Worm (Caenorhabditis elegans) whole organism, L4 larva: Measurements from ENCODE around the gene clhm-1.
A peak's percentile ranks its signal among the peaks of the same experiment; 100 is the strongest.

Source experiments
- F10B5.3 ChIP-seq: sonication (generic microtip); optimal IDR thresholded peaks from 2 replicates; lab custom pipeline; 2016; ENCODE audit warnings: mild to moderate bottlenecking, missing genetic modification characterization, missing compliant biosample characterization
- F49E8.2 ChIP-seq: sonication (generic microtip); optimal IDR thresholded peaks from 2 replicates; lab custom pipeline; 2016; ENCODE audit warnings: missing compliant biosample characterization, mild to moderate bottlenecking, missing genetic modification characterization, borderline replicate concordance
- R02D3.7 ChIP-seq: fragments of 150-350 bp; sonication (generic microtip); optimal IDR thresholded peaks from 3 replicates; lab custom pipeline; 2014; ENCODE audit warnings: missing biosample characterization, missing genetic modification characterization
- T20F7.1 ChIP-seq: fragments of 200-800 bp; sonication (Bioruptor generic); optimal IDR thresholded peaks from 2 replicates; lab custom pipeline; 2018; ENCODE audit warnings: mild to moderate bottlenecking, missing genetic modification characterization, missing compliant biosample characterization
- T26A8.4 ChIP-seq: fragments of 200-800 bp; sonication (Bioruptor generic); IDR thresholded peaks from 2 replicates; pipeline ENCODE4 v1.3.6; 2022; ENCODE audit warnings: missing genetic modification characterization, missing compliant biosample characterization
- Y48G9A.11 ChIP-seq: fragments of 200-800 bp; sonication (Bioruptor generic); IDR thresholded peaks from 2 replicates; pipeline ENCODE4 v1.3.6; 2022; ENCODE audit warnings: missing genetic modification reagents, missing genetic modification characterization, missing compliant biosample characterization
- aha-1 ChIP-seq: fragments of 150-350 bp; peaks from one replicate; lab custom pipeline; 2014; ENCODE audit warnings: missing biosample characterization, missing genetic modification characterization
- ama-1 ChIP-seq: fragments of 150-350 bp; optimal IDR thresholded peaks from 2 replicates; lab custom pipeline; 2014; ENCODE audit warnings: inconsistent platforms, mixed read lengths
- arid-1 ChIP-seq: fragments of 200-800 bp; sonication (Bioruptor generic); conservative IDR thresholded peaks from 2 replicates; pipeline ENCODE4 v1.3.6; 2022; ENCODE audit warnings: missing genetic modification reagents, missing genetic modification characterization, missing compliant biosample characterization
- ceh-20 ChIP-seq: fragments of 200-800 bp; sonication (Bioruptor generic); IDR thresholded peaks from 2 replicates; pipeline ENCODE4 v1.3.6; 2022; ENCODE audit warnings: missing genetic modification reagents, missing genetic modification characterization, missing compliant biosample characterization
- ceh-28 ChIP-seq: fragments of 150-350 bp; optimal IDR thresholded peaks from 2 replicates; lab custom pipeline; 2014; ENCODE audit warnings: missing biosample characterization, missing genetic modification reagents, missing genetic modification characterization
- ceh-44 ChIP-seq: fragments of 200-800 bp; sonication (Bioruptor generic); IDR thresholded peaks from 2 replicates; pipeline ENCODE4 v1.3.6; 2022; ENCODE audit warnings: missing genetic modification reagents, missing genetic modification characterization, missing compliant biosample characterization
- ceh-62 ChIP-seq: sonication (generic microtip); optimal IDR thresholded peaks from 2 replicates; lab custom pipeline; 2017; ENCODE audit warnings: missing biosample characterization, missing genetic modification characterization
- cey-2 ChIP-seq: sonication (generic microtip); optimal IDR thresholded peaks from 3 replicates; lab custom pipeline; 2017; ENCODE audit warnings: missing genetic modification characterization, mild to moderate bottlenecking, missing compliant biosample characterization, antibody characterized with exemption, borderline replicate concordance; ENCODE audit not compliant: insufficient read depth
- daf-12 ChIP-seq: fragments of 150-350 bp; optimal IDR thresholded peaks from 2 replicates; lab custom pipeline; 2014; ENCODE audit warnings: missing biosample characterization, missing genetic modification reagents, missing genetic modification characterization
- daf-19 ChIP-seq: fragments of 200-800 bp; sonication (Bioruptor generic); conservative IDR thresholded peaks from 2 replicates; pipeline ENCODE4 v1.3.6; 2022; ENCODE audit warnings: missing genetic modification characterization, missing compliant biosample characterization
- dmd-6 ChIP-seq: fragments of 200-800 bp; sonication (Bioruptor generic); IDR thresholded peaks from 2 replicates; pipeline ENCODE4 v1.3.6; 2022; ENCODE audit warnings: missing genetic modification reagents, missing genetic modification characterization, missing compliant biosample characterization
- dve-1 ChIP-seq: sonication (generic microtip); optimal IDR thresholded peaks from 2 replicates; lab custom pipeline; 2017; ENCODE audit warnings: antibody characterized with exemption, mild to moderate bottlenecking, missing genetic modification characterization, missing compliant biosample characterization; ENCODE audit not compliant: insufficient read depth
- fkh-10 ChIP-seq: fragments of 150-350 bp; optimal IDR thresholded peaks from 2 replicates; lab custom pipeline; 2014; ENCODE audit warnings: missing biosample characterization, missing genetic modification reagents, missing genetic modification characterization
- gei-8 ChIP-seq: fragments of 200-800 bp; sonication (Bioruptor generic); optimal IDR thresholded peaks from 2 replicates; lab custom pipeline; 2018; ENCODE audit warnings: mild to moderate bottlenecking, missing genetic modification characterization, missing compliant biosample characterization
- hlh-11 ChIP-seq: fragments of 200-800 bp; sonication (Bioruptor generic); optimal IDR thresholded peaks from 2 replicates; lab custom pipeline; 2018; ENCODE audit warnings: mild to moderate bottlenecking, missing genetic modification characterization, missing compliant biosample characterization
- hmg-1.1 ChIP-seq: fragments of 200-800 bp; sonication (Bioruptor generic); IDR thresholded peaks from 2 replicates; pipeline ENCODE4 v1.3.6; 2022; ENCODE audit warnings: missing genetic modification reagents, missing genetic modification characterization, missing compliant biosample characterization
- lin-29 ChIP-seq: fragments of 200-800 bp; sonication (Bioruptor generic); IDR thresholded peaks from 2 replicates; pipeline ENCODE4 v1.3.6; 2022; ENCODE audit warnings: missing genetic modification reagents, missing genetic modification characterization, missing compliant biosample characterization
- lir-3 ChIP-seq: sonication (generic microtip); optimal IDR thresholded peaks from 2 replicates; lab custom pipeline; 2016; ENCODE audit warnings: mild to moderate bottlenecking, missing genetic modification characterization, missing compliant biosample characterization
- lsy-2 ChIP-seq, 2 experiments: fragments of 150-350 bp in 1 of 2; sonication (generic microtip) in 1 of 2; optimal IDR thresholded peaks; 2 replicates each; lab custom pipeline; 2014 to 2017; ENCODE audit warnings: missing biosample characterization in 2 of 2, missing genetic modification characterization in 2 of 2
- mdl-1 ChIP-seq, 2 experiments: fragments of 150-350 bp in 1 of 2; sonication (generic microtip) in 1 of 2; optimal IDR thresholded peaks; 2 replicates each; lab custom pipeline; 2014 to 2017; ENCODE audit warnings: missing biosample characterization in 2 of 2, missing genetic modification characterization in 2 of 2
- mdt-29 ChIP-seq: fragments of 200-800 bp; sonication (Bioruptor generic); IDR thresholded peaks from 2 replicates; pipeline ENCODE4 v1.3.6; 2022; ENCODE audit warnings: missing genetic modification reagents, missing genetic modification characterization, missing compliant biosample characterization
- mep-1 ChIP-seq: fragments of 150-350 bp; sonication (generic microtip); optimal IDR thresholded peaks from 3 replicates; lab custom pipeline; 2014; ENCODE audit warnings: missing biosample characterization, missing genetic modification characterization
- mxl-2 ChIP-seq: fragments of 200-800 bp; sonication (Bioruptor generic); conservative IDR thresholded peaks from 2 replicates; pipeline ENCODE4 v1.3.6; 2022; ENCODE audit warnings: missing genetic modification reagents, missing genetic modification characterization, missing compliant biosample characterization
- mxl-3 ChIP-seq: fragments of 200-800 bp; sonication (Bioruptor generic); optimal IDR thresholded peaks from 2 replicates; lab custom pipeline; 2018; ENCODE audit warnings: mild to moderate bottlenecking, missing genetic modification characterization, missing compliant biosample characterization
- nhr-10 ChIP-seq: fragments of 150-350 bp; optimal IDR thresholded peaks from 2 replicates; lab custom pipeline; 2014; ENCODE audit warnings: missing biosample characterization, missing genetic modification characterization
- nhr-111 ChIP-seq: fragments of 200-800 bp; sonication (Bioruptor generic); optimal IDR thresholded peaks from 2 replicates; lab custom pipeline; 2018; ENCODE audit warnings: mild to moderate bottlenecking, missing genetic modification characterization, missing compliant biosample characterization
- nhr-25 ChIP-seq: sonication (generic microtip); optimal IDR thresholded peaks from 2 replicates; lab custom pipeline; 2017; ENCODE audit warnings: missing genetic modification characterization, mild to moderate bottlenecking, missing compliant biosample characterization, antibody characterized with exemption, moderate library complexity, borderline replicate concordance; ENCODE audit not compliant: insufficient read depth
- nhr-28 ChIP-seq: fragments of 150-350 bp; optimal IDR thresholded peaks from 2 replicates; lab custom pipeline; 2014; ENCODE audit warnings: missing biosample characterization, missing genetic modification characterization
- nhr-48 ChIP-seq: sonication (generic microtip); optimal IDR thresholded peaks from 2 replicates; lab custom pipeline; 2016; ENCODE audit warnings: mild to moderate bottlenecking, missing genetic modification characterization, missing compliant biosample characterization
- nhr-6 ChIP-seq: fragments of 150-350 bp; optimal IDR thresholded peaks from 2 replicates; lab custom pipeline; 2014; ENCODE audit warnings: missing biosample characterization, missing genetic modification characterization
- nhr-77 ChIP-seq: fragments of 150-350 bp; optimal IDR thresholded peaks from 2 replicates; lab custom pipeline; 2014; ENCODE audit warnings: missing biosample characterization, missing genetic modification characterization
- php-3 ChIP-seq: fragments of 200-800 bp; sonication (Bioruptor generic); IDR thresholded peaks from 2 replicates; pipeline ENCODE4 v1.3.6; 2022; ENCODE audit warnings: missing genetic modification reagents, missing genetic modification characterization, missing compliant biosample characterization
- pqm-1 ChIP-seq: sonication (generic microtip); optimal IDR thresholded peaks from 2 replicates; lab custom pipeline; 2017; ENCODE audit warnings: missing biosample characterization, missing genetic modification characterization
- rbr-2 ChIP-seq: sonication (generic microtip); optimal IDR thresholded peaks from 2 replicates; lab custom pipeline; 2016; ENCODE audit warnings: missing genotype, missing genetic modification characterization, missing compliant biosample characterization
- sdz-12 ChIP-seq: fragments of 200-800 bp; sonication (Bioruptor generic); optimal IDR thresholded peaks from 2 replicates; lab custom pipeline; 2018; ENCODE audit warnings: mild to moderate bottlenecking, missing genetic modification characterization, missing compliant biosample characterization
- set-16 ChIP-seq: fragments of 200-800 bp; sonication (Bioruptor generic); IDR thresholded peaks from 2 replicates; pipeline ENCODE4 v1.3.6; 2022; ENCODE audit warnings: missing genetic modification reagents, missing genetic modification characterization, missing compliant biosample characterization
- skn-1 ChIP-seq: fragments of 150-350 bp; optimal IDR thresholded peaks from 2 replicates; lab custom pipeline; 2014; ENCODE audit warnings: missing biosample characterization, missing genetic modification characterization
- spr-1 ChIP-seq: sonication (generic microtip); optimal IDR thresholded peaks from 2 replicates; lab custom pipeline; 2016; ENCODE audit warnings: mild to moderate bottlenecking, missing genetic modification characterization, missing compliant biosample characterization
- spr-3 ChIP-seq: fragments of 200-800 bp; sonication (Bioruptor generic); optimal IDR thresholded peaks from 2 replicates; lab custom pipeline; 2018; ENCODE audit warnings: mild to moderate bottlenecking, missing genetic modification characterization, missing compliant biosample characterization
- unc-62 ChIP-seq, 3 experiments: fragments of 150-350 bp in 1 of 3; sonication (generic microtip); optimal IDR thresholded peaks in 2 of 3; peaks in 1 of 3; 1 replicate in 1 of 3; 2 replicates in 2 of 3; lab custom pipeline; 2014 to 2017; ENCODE audit warnings: missing biosample characterization in 3 of 3, missing genetic modification characterization in 3 of 3, missing genetic modification reagents in 3 of 3, missing genotype in 1 of 3
- vab-7 ChIP-seq: fragments of 200-800 bp; sonication (Bioruptor generic); IDR thresholded peaks from 2 replicates; pipeline ENCODE4 v1.3.6; 2022; ENCODE audit warnings: missing genetic modification reagents, missing genetic modification characterization, missing compliant biosample characterization
- zag-1 ChIP-seq: fragments of 150-350 bp; optimal IDR thresholded peaks from 2 replicates; lab custom pipeline; 2014; ENCODE audit warnings: missing biosample characterization, missing genetic modification characterization
- zfp-3 ChIP-seq: fragments of 200-800 bp; sonication (Bioruptor generic); conservative IDR thresholded peaks from 2 replicates; pipeline ENCODE4 v1.3.6; 2022; ENCODE audit warnings: missing genetic modification reagents, missing genetic modification characterization, missing compliant biosample characterization
- zip-2 ChIP-seq: fragments of 150-350 bp; optimal IDR thresholded peaks from 2 replicates; lab custom pipeline; 2014; ENCODE audit warnings: missing biosample characterization, missing genetic modification characterization
- ztf-7 ChIP-seq: fragments of 150-350 bp; optimal IDR thresholded peaks from 2 replicates; lab custom pipeline; 2014; ENCODE audit warnings: missing biosample characterization, missing genetic modification characterization

clhm-1 gene

DNA sequence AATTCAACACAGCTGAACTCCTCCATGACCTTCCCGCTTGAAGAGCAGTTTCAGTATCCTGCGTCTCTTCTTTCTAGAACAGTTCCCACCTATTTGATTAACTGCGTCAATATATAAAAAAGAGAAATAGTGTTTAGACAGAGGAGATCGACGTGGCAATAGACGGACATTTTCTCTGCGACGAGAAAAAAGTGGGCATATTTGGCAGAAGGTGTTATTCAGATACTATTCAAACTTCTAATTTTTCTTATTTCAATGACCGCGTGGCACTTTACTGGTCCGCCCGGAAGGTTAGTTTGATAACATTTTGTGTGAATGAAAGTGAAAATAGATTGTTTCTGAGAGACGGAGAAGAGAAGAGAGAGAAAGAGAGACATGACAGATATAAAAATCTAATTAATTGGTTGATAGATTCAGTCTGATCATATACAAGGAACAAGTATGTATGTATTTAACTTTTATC is 22.9 kb downstream of the clhm-1 start, which contains the start of gene tbc-6 (continued):
- TF ChIP-seq nhr-77 (tag; lab: Kevin White, UChicago), result peak; percentile 4
- TF ChIP-seq zag-1, result no peak
- TF ChIP-seq lin-29 (GFP tag; lab: Robert Waterston, UW), result no peak
- no peak for TF ChIP-seq ceh-62
- TF ChIP-seq set-16 (GFP tag; lab: Robert Waterston, UW), result no peak
- no peak for TF ChIP-seq Y48G9A.11 (GFP tag; lab: Robert Waterston, UW)
- TF ChIP-seq lsy-2 (tag; optimal IDR thresholded peaks at IDR 0.05; lab: Kevin White, UChicago), result peak; percentile 55 to 56
- TF ChIP-seq nhr-25, result no peak
- no peak for TF ChIP-seq F49E8.2 (tag; lab: Kevin White, UChicago)
- no peak for TF ChIP-seq gei-8 (GFP tag; lab: Kevin White, UChicago)
- TF ChIP-seq lir-3 (tag; lab: Kevin White, UChicago), result no peak
- TF ChIP-seq ceh-20 (GFP tag; lab: Robert Waterston, UW), result 0 out of 2 replicates have a peak, but pooled peaks have one; percentile 44
- no peak for TF ChIP-seq vab-7 (GFP tag; lab: Robert Waterston, UW)
- TF ChIP-seq fkh-10 (GFP tag; lab: Kevin White, UChicago), result no peak
- no peak for TF ChIP-seq zip-2 (tag; lab: Kevin White, UChicago)
- no peak for TF ChIP-seq zfp-3
- TF ChIP-seq ama-1 (lab: Kevin White, UChicago), result peak; percentile 36
- TF ChIP-seq php-3 (GFP tag; lab: Robert Waterston, UW), result no peak
- TF ChIP-seq skn-1 (tag; lab: Kevin White, UChicago), result no peak
- TF ChIP-seq R02D3.7 (tag; lab: Kevin White, UChicago), result no peak
- no peak for TF ChIP-seq T26A8.4 (GFP tag; lab: Robert Waterston, UW)
- peak in 1 of 2 experiments; percentile 84 for TF ChIP-seq unc-62 (GFP tag; optimal IDR thresholded peaks at IDR 0.05 in 1 of 2; lab: Kevin White, UChicago)
- TF ChIP-seq unc-62 (tag; optimal IDR thresholded peaks at IDR 0.05; lab: Kevin White, UChicago), result no peak
- no peak for TF ChIP-seq sdz-12 (GFP tag; lab: Kevin White, UChicago)
- peak; percentile 26 for TF ChIP-seq nhr-6 (tag; lab: Kevin White, UChicago)
- no peak for TF ChIP-seq ceh-28
- TF ChIP-seq T20F7.1 (GFP tag; lab: Kevin White, UChicago), result peak; percentile 13
- peak; percentile 30 for TF ChIP-seq nhr-48 (tag; lab: Kevin White, UChicago)
- TF ChIP-seq arid-1, result no peak
- peak; percentile 74 for TF ChIP-seq aha-1
- peak; percentile 86 for TF ChIP-seq nhr-28 (tag; lab: Kevin White, UChicago)
- peak; percentile 89 for TF ChIP-seq nhr-10 (tag; lab: Kevin White, UChicago)
- no peak for TF ChIP-seq F10B5.3 (tag; lab: Kevin White, UChicago)
- peak; percentile 53 for TF ChIP-seq mep-1 (tag; lab: Kevin White, UChicago)
- TF ChIP-seq dve-1 (tag; lab: Kevin White, UChicago), result peak; percentile 54
- no peak for TF ChIP-seq ceh-44 (GFP tag; lab: Robert Waterston, UW)
- peak; percentile 65 to 78 for TF ChIP-seq mdl-1 (tag; optimal IDR thresholded peaks at IDR 0.05; lab: Kevin White, UChicago)
- TF ChIP-seq ztf-7, result no peak
- no peak for TF ChIP-seq spr-1 (tag; lab: Kevin White, UChicago)
- TF ChIP-seq spr-3 (GFP tag; lab: Kevin White, UChicago), result no peak
- no peak for TF ChIP-seq mdt-29 (GFP tag; lab: Robert Waterston, UW)
- TF ChIP-seq cey-2 (tag; lab: Kevin White, UChicago), result peak; percentile 59
- peak; percentile 23 for TF ChIP-seq rbr-2
- 0 out of 2 replicates have a peak, but pooled peaks have one; percentile 24 for TF ChIP-seq hmg-1.1 (GFP tag; lab: Robert Waterston, UW)
- TF ChIP-seq mxl-2 (GFP tag; lab: Robert Waterston, UW), result no peak
- no peak for TF ChIP-seq daf-12 (tag; lab: Kevin White, UChicago)
- TF ChIP-seq mxl-3 (GFP tag; lab: Kevin White, UChicago), result peak; percentile 71
- TF ChIP-seq nhr-111, result no peak
- no peak for TF ChIP-seq pqm-1 (tag; lab: Kevin White, UChicago)
- peak; percentile 58; the same call in 1 of the 2 replicates for TF ChIP-seq dmd-6 (GFP tag; lab: Robert Waterston, UW)
- TF ChIP-seq daf-19 (GFP tag; lab: Robert Waterston, UW), result 0 out of 2 replicates have a peak, but pooled peaks have one; percentile 48
- peak; percentile 77 for TF ChIP-seq hlh-11
